Fruit fly (Drosophila melanogaster) whole organism, prepupa: Measurements from ENCODE around the gene CG31459.

ENCODE experiments used
- Blimp-1 ChIP-seq: fragments of 200-800 bp; sonication (Bioruptor generic); optimal IDR thresholded peaks from 3 replicates; lab custom pipeline; 2017; ENCODE audit warnings: missing biosample characterization, missing genetic modification characterization, mild to moderate bottlenecking, moderate library complexity, missing genetic modification reagents
- CG10631 ChIP-seq: fragments of 200-800 bp; sonication (Bioruptor generic); optimal IDR thresholded peaks from 2 replicates; lab custom pipeline; 2016; ENCODE audit warnings: missing biosample characterization, missing genetic modification characterization
- CG11294 ChIP-seq: fragments of 200-800 bp; sonication (Bioruptor generic); IDR thresholded peaks from 2 replicates; pipeline ENCODE4 v1.3.6; 2022; ENCODE audit warnings: missing biosample characterization, missing genetic modification characterization
- CG11902 ChIP-seq: fragments of 200-800 bp; sonication (Bioruptor generic); optimal IDR thresholded peaks from 3 replicates; lab custom pipeline; 2016; ENCODE audit warnings: missing biosample characterization, missing genetic modification characterization
- CG15336 ChIP-seq: fragments of 200-800 bp; sonication (Bioruptor generic); IDR thresholded peaks from 2 replicates; pipeline ENCODE4 v1.3.6; 2022; ENCODE audit warnings: missing biosample characterization, missing genetic modification characterization
- CG1621 ChIP-seq: fragments of 200-800 bp; sonication (Bioruptor generic); optimal IDR thresholded peaks from 3 replicates; lab custom pipeline; 2018; ENCODE audit warnings: missing biosample characterization, mild to moderate bottlenecking, missing genetic modification characterization
- CG16779 ChIP-seq: fragments of 200-800 bp; sonication (Bioruptor generic); optimal IDR thresholded peaks from 3 replicates; lab custom pipeline; 2017; ENCODE audit warnings: missing biosample characterization, mild to moderate bottlenecking, missing genetic modification characterization
- CG3032 ChIP-seq: fragments of 200-800 bp; optimal IDR thresholded peaks from 2 replicates; lab custom pipeline; 2019; ENCODE audit warnings: missing biosample characterization, mild to moderate bottlenecking, missing genetic modification characterization, moderate library complexity
- CG31627 ChIP-seq: fragments of 200-800 bp; sonication (Bioruptor generic); optimal IDR thresholded peaks from 3 replicates; lab custom pipeline; 2016; ENCODE audit warnings: missing biosample characterization, missing genetic modification characterization
- CG32006 ChIP-seq: fragments of 200-800 bp; sonication (Bioruptor generic); optimal IDR thresholded peaks from 3 replicates; lab custom pipeline; 2017; ENCODE audit warnings: missing biosample characterization, mild to moderate bottlenecking, missing genetic modification characterization
- CG34406 ChIP-seq: fragments of 200-800 bp; sonication (Bioruptor generic); optimal IDR thresholded peaks from 3 replicates; lab custom pipeline; 2016; ENCODE audit warnings: missing biosample characterization, missing genetic modification characterization
- CG3919 ChIP-seq: fragments of 200-800 bp; sonication (Bioruptor generic); optimal IDR thresholded peaks from 3 replicates; lab custom pipeline; 2016; ENCODE audit warnings: missing biosample characterization, missing genetic modification characterization
- CG4318 ChIP-seq: fragments of 200-800 bp; sonication (Bioruptor generic); optimal IDR thresholded peaks from 3 replicates; lab custom pipeline; 2017; ENCODE audit warnings: missing biosample characterization, mild to moderate bottlenecking, missing genetic modification characterization
- CG6163 ChIP-seq: fragments of 200-800 bp; sonication (Bioruptor generic); IDR thresholded peaks from 3 replicates; pipeline ENCODE4 v1.3.6; 2022; ENCODE audit warnings: missing biosample characterization, missing genetic modification characterization
- CG6276 ChIP-seq: fragments of 200-800 bp; sonication (Bioruptor generic); optimal IDR thresholded peaks from 2 replicates; lab custom pipeline; 2017; ENCODE audit warnings: missing biosample characterization, mild to moderate bottlenecking, missing genetic modification characterization
- CG6792 ChIP-seq: fragments of 200-800 bp; sonication (Bioruptor generic); optimal IDR thresholded peaks from 3 replicates; lab custom pipeline; 2016; ENCODE audit warnings: missing biosample characterization, missing genetic modification characterization
- CG6808 ChIP-seq: fragments of 200-800 bp; sonication (Bioruptor generic); optimal IDR thresholded peaks from 3 replicates; lab custom pipeline; 2017; ENCODE audit warnings: missing biosample characterization, missing genetic modification characterization, mild to moderate bottlenecking, moderate library complexity, missing genetic modification reagents
- CG7368 ChIP-seq: fragments of 200-800 bp; sonication (Bioruptor generic); optimal IDR thresholded peaks from 3 replicates; lab custom pipeline; 2016; ENCODE audit warnings: missing biosample characterization, missing genetic modification characterization
- CG8119 ChIP-seq: fragments of 200-800 bp; sonication (Bioruptor generic); IDR thresholded peaks from 3 replicates; pipeline ENCODE4 v1.3.6; 2022; ENCODE audit warnings: missing biosample characterization, missing genetic modification characterization
- CG8319 ChIP-seq: fragments of 200-800 bp; sonication (Bioruptor generic); optimal IDR thresholded peaks from 3 replicates; lab custom pipeline; 2016; ENCODE audit warnings: missing biosample characterization, missing genetic modification characterization
- CG9139 ChIP-seq: fragments of 200-800 bp; sonication (Bioruptor generic); optimal IDR thresholded peaks from 3 replicates; lab custom pipeline; 2017; ENCODE audit warnings: missing biosample characterization, mild to moderate bottlenecking, missing genetic modification characterization
- Eip75B ChIP-seq: fragments of 200-800 bp; sonication (Bioruptor generic); optimal IDR thresholded peaks from 3 replicates; lab custom pipeline; 2016; ENCODE audit warnings: missing biosample characterization, missing genetic modification characterization
- Eip78C ChIP-seq: fragments of 200-800 bp; sonication (Bioruptor generic); peaks from one replicate; lab custom pipeline; 2016; ENCODE audit warnings: missing biosample characterization, missing genetic modification characterization
- Eip93F ChIP-seq: fragments of 200-800 bp; sonication (Bioruptor generic); optimal IDR thresholded peaks from 2 replicates; lab custom pipeline; 2016; ENCODE audit warnings: missing biosample characterization, mild to moderate bottlenecking, missing genetic modification characterization
- Ets21C ChIP-seq: fragments of 200-800 bp; sonication (Bioruptor generic); optimal IDR thresholded peaks from 3 replicates; lab custom pipeline; 2016; ENCODE audit warnings: missing biosample characterization, missing genetic modification characterization
- Gug ChIP-seq: fragments of 200-800 bp; sonication (Bioruptor generic); IDR thresholded peaks from 2 replicates; pipeline ENCODE4 v1.3.6; 2022; ENCODE audit warnings: missing biosample characterization, missing genetic modification characterization
- Hr38 ChIP-seq: sonication (Bioruptor generic); optimal IDR thresholded peaks from 2 replicates; lab custom pipeline; 2016; ENCODE audit warnings: missing biosample characterization, missing genetic modification characterization
- Hr39 ChIP-seq: fragments of 200-800 bp; sonication (Bioruptor generic); optimal IDR thresholded peaks from 2 replicates; lab custom pipeline; 2016; ENCODE audit warnings: missing biosample characterization, missing genetic modification characterization
- Hr4 ChIP-seq: fragments of 200-800 bp; sonication (Bioruptor generic); optimal IDR thresholded peaks from 3 replicates; lab custom pipeline; 2016; ENCODE audit warnings: missing biosample characterization, missing genetic modification characterization
- Lpt ChIP-seq: fragments of 200-800 bp; sonication (Bioruptor generic); optimal IDR thresholded peaks from 3 replicates; lab custom pipeline; 2016; ENCODE audit warnings: missing biosample characterization, missing genetic modification characterization
- Met ChIP-seq: fragments of 200-800 bp; sonication (Bioruptor generic); optimal IDR thresholded peaks from 3 replicates; lab custom pipeline; 2016; ENCODE audit warnings: missing biosample characterization, missing genetic modification characterization
- OdsH ChIP-seq: fragments of 200-800 bp; sonication (Bioruptor generic); optimal IDR thresholded peaks from 3 replicates; lab custom pipeline; 2016; ENCODE audit warnings: missing biosample characterization, missing genetic modification characterization
- Smox ChIP-seq: fragments of 200-800 bp; sonication (Bioruptor generic); optimal IDR thresholded peaks from 3 replicates; lab custom pipeline; 2016; ENCODE audit warnings: missing biosample characterization, missing genetic modification characterization
- Sox102F ChIP-seq: fragments of 200-800 bp; sonication (Bioruptor generic); optimal IDR thresholded peaks from 2 replicates; lab custom pipeline; 2016; ENCODE audit warnings: missing biosample characterization, mild to moderate bottlenecking, missing genetic modification characterization
- Sox15 ChIP-seq: fragments of 200-800 bp; sonication (Bioruptor generic); optimal IDR thresholded peaks from 3 replicates; lab custom pipeline; 2016; ENCODE audit warnings: missing biosample characterization, missing genetic modification characterization
- cyc ChIP-seq: fragments of 200-800 bp; sonication (Bioruptor generic); optimal IDR thresholded peaks from 3 replicates; lab custom pipeline; 2016; ENCODE audit warnings: missing biosample characterization, missing genetic modification characterization
- dac ChIP-seq: fragments of 200-800 bp; sonication (Bioruptor generic); optimal IDR thresholded peaks from 2 replicates; lab custom pipeline; 2017; ENCODE audit warnings: missing biosample characterization, mild to moderate bottlenecking, missing genetic modification characterization
- dsx ChIP-seq: fragments of 200-800 bp; optimal IDR thresholded peaks from 3 replicates; lab custom pipeline; 2019; ENCODE audit warnings: missing biosample characterization, mild to moderate bottlenecking, missing genetic modification characterization, moderate library complexity; ENCODE audit not compliant: poor library complexity, severe bottlenecking
- esn ChIP-seq: fragments of 200-800 bp; sonication (Bioruptor generic); optimal IDR thresholded peaks from 2 replicates; lab custom pipeline; 2016; ENCODE audit warnings: missing biosample characterization, mild to moderate bottlenecking, missing genetic modification characterization, moderate library complexity
- fd59A ChIP-seq: fragments of 200-800 bp; sonication (Bioruptor generic); optimal IDR thresholded peaks from 2 replicates; lab custom pipeline; 2017; ENCODE audit warnings: missing biosample characterization, mild to moderate bottlenecking, missing genetic modification characterization, missing genetic modification reagents
- fd85E ChIP-seq: fragments of 200-800 bp; sonication (Bioruptor generic); optimal IDR thresholded peaks from 3 replicates; lab custom pipeline; 2016; ENCODE audit warnings: missing biosample characterization, missing genetic modification characterization
- fkh ChIP-seq: fragments of 200-800 bp; sonication (Bioruptor generic); optimal IDR thresholded peaks from 3 replicates; lab custom pipeline; 2017; ENCODE audit warnings: missing biosample characterization, mild to moderate bottlenecking, missing genetic modification characterization, moderate library complexity
- salr ChIP-seq, 2 experiments: fragments of 200-800 bp; sonication (Bioruptor generic); optimal IDR thresholded peaks; 3 replicates each; lab custom pipeline; 2016 to 2018; ENCODE audit warnings: missing biosample characterization in 2 of 2, missing genetic modification characterization in 2 of 2, mild to moderate bottlenecking in 1 of 2
- spab ChIP-seq: fragments of 200-800 bp; sonication (Bioruptor generic); optimal IDR thresholded peaks from 2 replicates; lab custom pipeline; 2017; ENCODE audit warnings: missing biosample characterization, mild to moderate bottlenecking, missing genetic modification characterization, missing genetic modification reagents
- svp ChIP-seq: fragments of 200-800 bp; sonication (Bioruptor generic); peaks from one replicate; lab custom pipeline; 2016; ENCODE audit warnings: missing biosample characterization, missing genetic modification characterization
- topi ChIP-seq: fragments of 200-800 bp; sonication (Bioruptor generic); optimal IDR thresholded peaks from 3 replicates; lab custom pipeline; 2016; ENCODE audit warnings: missing biosample characterization, missing genetic modification characterization

Gene CG31459

dm6 chr3R:19875118-19875887, 34.7 kb downstream of the CG31459 start, which contains the start of gene Mrp5 (continued):
- TF ChIP-seq dsx (peak; percentile 58), CG3032 (tag; lab: Kevin White, UChicago) (peak; percentile 31), salr (GFP tag; optimal IDR thresholded peaks at IDR 0.05; lab: Kevin White, UChicago) (peak in 1 of 2 experiments; percentile 53), topi (GFP tag; lab: Kevin White, UChicago) (no peak), CG11294 (GFP tag; lab: Robert Waterston, UW) (no peak), Hr39 (peak; percentile 36), CG10631 (no peak), cyc (GFP tag; lab: Kevin White, UChicago) (peak; percentile 26), fkh (GFP tag; lab: Kevin White, UChicago) (peak; percentile 87), Hr38 (GFP tag; lab: Kevin White, UChicago) (no peak), dac (GFP tag; lab: Kevin White, UChicago) (no peak), CG6808 (GFP tag; lab: Kevin White, UChicago) (peak; percentile 33), Eip93F (GFP tag; lab: Kevin White, UChicago) (no peak), CG6276 (GFP tag; lab: Kevin White, UChicago) (peak; percentile 18), CG3919 (peak; percentile 45), Eip75B (no peak), Ets21C (GFP tag; lab: Kevin White, UChicago) (no peak), Sox15 (no peak), CG15336 (GFP tag; lab: Robert Waterston, UW) (peak; percentile 37; the same call in 1 of the 2 replicates), Hr4 (GFP tag; lab: Kevin White, UChicago) (peak; percentile 34), esn (GFP tag; lab: Kevin White, UChicago) (peak; percentile 43), Eip78C (GFP tag; lab: Kevin White, UChicago) (peak; percentile 72), CG11902 (no peak), CG4318 (GFP tag; lab: Kevin White, UChicago) (no peak), Lpt (no peak), CG32006 (GFP tag; lab: Kevin White, UChicago) (no peak), CG7368 (GFP tag; lab: Kevin White, UChicago) (no peak), fd59A (GFP tag; lab: Kevin White, UChicago) (no peak), CG16779 (tag; lab: Kevin White, UChicago) (peak; percentile 20), svp (no peak)

- no peak for TF ChIP-seq Sox15
- no peak for TF ChIP-seq fd85E (GFP tag; lab: Kevin White, UChicago)
- TF ChIP-seq CG6163 = no peak
- 0 out of 2 replicates have a peak, but pooled peaks have one; percentile 15 for TF ChIP-seq CG15336 (GFP tag; lab: Robert Waterston, UW)
- TF ChIP-seq CG8319 (GFP tag; lab: Kevin White, UChicago) = peak; percentile 30
- TF ChIP-seq CG31627 (GFP tag; lab: Kevin White, UChicago) = peak; percentile 1
- peak; percentile 43 for TF ChIP-seq fkh (GFP tag; lab: Kevin White, UChicago)
- TF ChIP-seq CG9139 (GFP tag; lab: Kevin White, UChicago) = peak; percentile 84
- TF ChIP-seq esn (GFP tag; lab: Kevin White, UChicago) = peak; percentile 42
- peak; percentile 72 for TF ChIP-seq Eip78C (GFP tag; lab: Kevin White, UChicago)
- TF ChIP-seq CG8119 (GFP tag; lab: Robert Waterston, UW) = no peak
- peak; percentile 28 for TF ChIP-seq cyc (GFP tag; lab: Kevin White, UChicago)
- TF ChIP-seq CG4318 (GFP tag; lab: Kevin White, UChicago) = no peak
- no peak for TF ChIP-seq CG6792 (GFP tag; lab: Kevin White, UChicago)
- TF ChIP-seq CG3919 = peak; percentile 17
- TF ChIP-seq CG34406 (GFP tag; lab: Kevin White, UChicago) = no peak
- no peak for TF ChIP-seq Gug (GFP tag; lab: Robert Waterston, UW)
- TF ChIP-seq Hr39 = peak; percentile 6
- TF ChIP-seq CG11902 = no peak
- TF ChIP-seq spab (GFP tag; lab: Kevin White, UChicago) = peak; percentile 43
- TF ChIP-seq CG32006 (GFP tag; lab: Kevin White, UChicago) = no peak
- TF ChIP-seq Sox102F (GFP tag; lab: Kevin White, UChicago) = peak; percentile 13
- no peak for TF ChIP-seq CG3032 (tag; lab: Kevin White, UChicago)
- no peak for TF ChIP-seq Blimp-1
- TF ChIP-seq Met (GFP tag; lab: Kevin White, UChicago) = peak; percentile 46
- TF ChIP-seq Hr4 (GFP tag; lab: Kevin White, UChicago) = peak; percentile 15
- TF ChIP-seq topi (GFP tag; lab: Kevin White, UChicago) = peak; percentile 21
- peak; percentile 33 for TF ChIP-seq Smox
- peak; percentile 41 for TF ChIP-seq OdsH
- peak; percentile 78 for TF ChIP-seq CG6276 (GFP tag; lab: Kevin White, UChicago)
- peak; percentile 10 for TF ChIP-seq CG1621
Measured at dm6 chr3R:19877427-19878076, 36.9 kb downstream of the CG31459 start, which contains the start of the genes CG17186 and Arc42. TSS of gene CG17186 (minus strand) at chr3R:19877514. TSS of gene Arc42 (plus strand) at chr3R:19877737.
